Fruit fly (Drosophila melanogaster) whole organism, wandering third instar larva: ENCODE data around the gene Sbf.

ENCODE experiments used
- Abd-B ChIP-seq: fragments of >200 bp; optimal IDR thresholded peaks from 2 replicates; lab custom pipeline; 2017; ENCODE audit warnings: missing biosample characterization, missing genetic modification characterization
- CG32264 ChIP-seq: fragments of 200-800 bp; sonication (Bioruptor generic); optimal IDR thresholded peaks from 2 replicates; lab custom pipeline; 2016; ENCODE audit warnings: missing biosample characterization, missing genetic modification characterization
- CrebA ChIP-seq: fragments of 200-800 bp; sonication (Bioruptor generic); optimal IDR thresholded peaks from 2 replicates; lab custom pipeline; 2016; ENCODE audit warnings: missing biosample characterization, mild to moderate bottlenecking, missing genetic modification characterization, borderline replicate concordance
- Hr78 ChIP-seq: fragments of >200 bp; optimal IDR thresholded peaks from 2 replicates; lab custom pipeline; 2017; ENCODE audit warnings: missing biosample characterization, missing genetic modification characterization
- Mio ChIP-seq: sonication (Bioruptor generic); optimal IDR thresholded peaks from 2 replicates; lab custom pipeline; 2016; ENCODE audit warnings: missing biosample characterization, missing genetic modification characterization
- br ChIP-seq: fragments of 200-800 bp; sonication (Bioruptor generic); optimal IDR thresholded peaks from 2 replicates; lab custom pipeline; 2016; ENCODE audit warnings: missing biosample characterization, missing genetic modification characterization
- fru ChIP-seq: fragments of 200-800 bp; sonication (Bioruptor generic); optimal IDR thresholded peaks from 3 replicates; lab custom pipeline; 2016; ENCODE audit warnings: missing biosample characterization, mild to moderate bottlenecking, missing genetic modification characterization
- h ChIP-seq: fragments of 200-800 bp; sonication (Bioruptor generic); optimal IDR thresholded peaks from 3 replicates; lab custom pipeline; 2016; ENCODE audit warnings: missing biosample characterization, mild to moderate bottlenecking, missing genetic modification characterization
- lola ChIP-seq: fragments of >200 bp; optimal IDR thresholded peaks from 2 replicates; lab custom pipeline; 2017; ENCODE audit warnings: missing biosample characterization, missing genetic modification characterization
- pan ChIP-seq: fragments of >200 bp; optimal IDR thresholded peaks from 2 replicates; lab custom pipeline; 2017
- psq ChIP-seq: fragments of 200-800 bp; sonication (Bioruptor generic); optimal IDR thresholded peaks from 3 replicates; lab custom pipeline; 2017; ENCODE audit warnings: missing biosample characterization, mild to moderate bottlenecking, missing genetic modification characterization, moderate library complexity
- rgr ChIP-seq: fragments of 200-800 bp; sonication (Bioruptor generic); optimal IDR thresholded peaks from 3 replicates; lab custom pipeline; 2016; ENCODE audit warnings: missing biosample characterization, mild to moderate bottlenecking, missing genetic modification characterization
- sv ChIP-seq: fragments of 200-800 bp; sonication (Bioruptor generic); optimal IDR thresholded peaks from 3 replicates; lab custom pipeline; 2016; ENCODE audit warnings: missing biosample characterization, missing genetic modification characterization
- usp ChIP-seq: fragments of >200 bp; optimal IDR thresholded peaks from 2 replicates; lab custom pipeline; 2017; ENCODE audit warnings: missing biosample characterization, missing genetic modification characterization

DNA sequence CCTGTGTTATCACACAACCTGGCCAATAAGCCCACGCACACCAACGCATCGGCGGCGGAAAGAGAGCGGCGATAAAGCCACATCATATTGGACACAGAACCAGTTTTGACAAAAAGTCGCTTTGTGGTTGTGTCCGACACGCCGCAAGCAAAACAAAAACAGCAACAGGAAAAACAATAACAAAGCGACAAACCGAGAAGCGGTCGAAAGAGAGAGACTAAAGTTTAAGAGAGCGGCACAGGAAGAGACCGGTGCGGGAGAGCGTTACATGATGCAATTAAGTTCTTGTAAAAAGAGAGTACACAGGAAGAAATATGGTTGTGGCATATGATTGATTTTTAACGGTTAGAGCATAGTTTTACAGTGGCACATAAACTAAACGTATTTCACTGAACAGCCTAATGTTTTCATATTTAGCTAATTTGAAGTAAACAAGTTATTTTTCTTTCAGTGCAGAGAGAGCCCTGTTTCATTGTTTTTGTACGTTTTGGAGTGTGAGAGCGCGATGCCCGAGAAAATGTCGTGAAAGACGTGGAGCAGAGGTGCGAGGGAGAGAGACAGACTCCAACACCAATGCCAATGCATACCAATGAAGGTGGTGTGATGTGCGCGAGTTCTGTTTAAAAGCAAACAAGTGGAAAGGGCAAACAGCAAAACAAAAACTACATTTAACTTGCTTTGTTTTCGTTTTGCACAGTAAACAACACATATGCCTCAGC, 35.9 kb downstream of the Sbf start:
- TF ChIP-seq br (GFP tag; lab: Kevin White, UChicago) (peak; percentile 100), psq (peak; percentile 100), fru (peak; percentile 100), Abd-B (no peak), Hr78 (peak; percentile 20), lola (no peak), Mio (GFP tag; lab: Kevin White, UChicago) (peak; percentile 97), usp (GFP tag; lab: Kevin White, UChicago) (no peak), rgr (GFP tag; lab: Kevin White, UChicago) (peak; percentile 100), CrebA (GFP tag; lab: Kevin White, UChicago) (peak; percentile 98), CG32264 (GFP tag; lab: Kevin White, UChicago) (peak; percentile 100), sv (peak; percentile 100), h (GFP tag; lab: Kevin White, UChicago) (peak; percentile 100), pan (lab: Kevin White, UChicago) (no peak)
